Worm (Caenorhabditis elegans): ENCODE data around the gene T01D1.7.

DNA sequence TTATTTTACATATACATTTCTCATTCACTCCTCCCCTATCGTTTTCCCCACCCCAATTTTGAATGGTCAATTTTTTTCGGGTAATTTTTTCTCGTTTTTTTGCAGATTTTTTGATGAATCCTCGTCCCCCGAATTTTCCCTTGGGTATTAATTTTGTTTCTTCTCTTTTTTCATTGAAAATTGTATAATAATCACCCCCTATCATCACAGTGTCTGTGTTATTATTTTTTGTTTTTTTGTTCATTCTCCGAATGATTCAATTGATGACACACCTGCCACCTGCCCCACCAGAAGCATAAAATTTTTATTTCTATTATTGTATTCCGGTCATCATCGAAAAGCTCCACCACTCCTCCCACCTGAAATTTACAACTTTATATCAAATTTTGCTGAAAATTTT is 21.3 kb downstream of the T01D1.7 start, which contains the start of gene T25D3.3:
- TF ChIP-seq tab-1 (GFP tag; IDR thresholded peaks at IDR 0.05) (no peak), flt-1 (GFP tag; IDR thresholded peaks at IDR 0.05) (no peak), ztf-23 (GFP tag; IDR thresholded peaks at IDR 0.05) (no peak), cog-1 (tag; optimal IDR thresholded peaks at IDR 0.05) (no peak)
